Fruit fly (Drosophila melanogaster): ENCODE results near the gene CG32846.

dm6 chr3L:2960949-2961584 lies 9.6 kb upstream of the CG32846 start, which contains the start of the genes CG34025 and Or63a:
- TF ChIP-seq EcR (GFP tag; optimal IDR thresholded peaks at IDR 0.05) (no peak), Dll (optimal IDR thresholded peaks at IDR 0.05) (no peak), psq (optimal IDR thresholded peaks at IDR 0.05) (no peak), CG8478 (optimal IDR thresholded peaks at IDR 0.05) (no peak)
